Fruit fly (Drosophila melanogaster) Kc167 (cell line): ENCODE measurements around the gene CG3008.

Source experiments
- Sin3A ChIP-seq: fragments of >200 bp; optimal IDR thresholded peaks from 2 replicates; lab custom pipeline; 2018; ENCODE audit warnings: missing external identifiers
- insv ChIP-seq: fragments of >200 bp; optimal IDR thresholded peaks from 3 replicates; lab custom pipeline; 2018; ENCODE audit warnings: missing external identifiers
- psq ChIP-seq: fragments of >200 bp; optimal IDR thresholded peaks from 2 replicates; lab custom pipeline; 2017; ENCODE audit warnings: missing external identifiers
- ttk ChIP-seq: sonication (Bioruptor generic); optimal IDR thresholded peaks from 2 replicates; lab custom pipeline; 2017; ENCODE audit warnings: missing external identifiers

DNA sequence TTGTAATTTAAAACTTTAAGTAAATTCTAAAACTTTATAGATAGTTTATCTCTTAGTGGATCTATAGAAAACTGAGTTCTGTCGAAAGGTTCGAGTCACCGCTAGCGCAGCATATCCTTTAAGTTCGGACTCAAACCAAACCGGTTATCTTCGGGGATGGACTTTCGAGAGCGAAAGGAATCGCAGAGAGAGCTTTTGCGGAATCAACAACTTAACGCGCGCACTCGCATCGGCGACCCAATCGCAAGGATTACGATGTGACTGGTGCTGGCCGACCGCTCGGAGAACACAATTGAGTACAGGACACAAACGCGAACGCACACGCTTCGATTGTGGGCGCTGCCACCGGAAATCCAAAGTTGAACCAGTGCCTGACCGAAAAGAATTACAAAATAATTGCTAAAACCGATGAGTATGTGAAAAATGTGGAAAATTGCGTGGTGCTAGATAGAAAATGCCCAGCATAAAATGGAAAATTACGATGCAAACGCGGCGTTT lies 30.4 kb upstream of the CG3008 start, which contains the start of gene smog:
- no peak for TF ChIP-seq insv (lab: Kevin White, UChicago)
- TF ChIP-seq ttk (lab: Kevin White, UChicago): no peak
- no peak for TF ChIP-seq psq (lab: Kevin White, UChicago)
- no peak for TF ChIP-seq Sin3A (lab: Kevin White, UChicago)
